Fruit fly (Drosophila melanogaster) whole organism: ENCODE data around the gene CG13457.

Experiments used
- CG8478 ChIP-seq: fragments of >200 bp; optimal IDR thresholded peaks from 2 replicates; lab custom pipeline; 2018; ENCODE audit warnings: inconsistent platforms
- Dll ChIP-seq: fragments of >200 bp; optimal IDR thresholded peaks from 2 replicates; lab custom pipeline; 2017
- EcR ChIP-seq, 2 experiments: fragments of >200 bp; optimal IDR thresholded peaks; 2 replicates each; lab custom pipeline; 2017; ENCODE audit warnings: missing biosample characterization in 2 of 2, missing genetic modification characterization in 2 of 2, missing genetic modification reagents in 2 of 2
- pan ChIP-seq: fragments of >200 bp; optimal IDR thresholded peaks from 2 replicates; lab custom pipeline; 2017
- psq ChIP-seq: fragments of >200 bp; optimal IDR thresholded peaks from 2 replicates; lab custom pipeline; 2017
- usp ChIP-seq: fragments of >200 bp; optimal IDR thresholded peaks from 2 replicates; lab custom pipeline; 2017; ENCODE audit warnings: missing biosample characterization, missing genetic modification characterization, mixed read lengths

- no peak for TF ChIP-seq psq (lab: Kevin White, UChicago)
- TF ChIP-seq pan (lab: Kevin White, UChicago): no peak
- no peak for TF ChIP-seq CG8478 (lab: Kevin White, UChicago)
- TF ChIP-seq EcR (GFP tag; optimal IDR thresholded peaks at IDR 0.05; lab: Kevin White, UChicago): no peak
- TF ChIP-seq usp (GFP tag; lab: Kevin White, UChicago): no peak
- TF ChIP-seq Dll: no peak
Measured at dm6 chr3L:15178618-15179017, 47.4 kb upstream of the CG13457 start.
